Worm (Caenorhabditis elegans) whole organism, mixed stage, embryonic: ENCODE results near the gene sorb-1.
A peak's percentile ranks its signal among the peaks of the same experiment; 100 is the strongest.

Experiments used
- M03D4.4 ChIP-seq: sonication (generic microtip); optimal IDR thresholded peaks from 2 replicates; lab custom pipeline; 2017; ENCODE audit warnings: mild to moderate bottlenecking, missing genetic modification characterization, missing compliant biosample characterization
- bed-3 ChIP-seq: fragments of 200-800 bp; sonication (Bioruptor generic); optimal IDR thresholded peaks from 3 replicates; lab custom pipeline; 2018; ENCODE audit warnings: mild to moderate bottlenecking, missing genetic modification characterization, moderate library complexity, missing compliant biosample characterization
- blmp-1 ChIP-seq: fragments of 150-350 bp; optimal IDR thresholded peaks from 2 replicates; lab custom pipeline; 2014; ENCODE audit warnings: missing biosample characterization, missing genetic modification characterization
- ceh-39 ChIP-seq: fragments of 150-350 bp; optimal IDR thresholded peaks from 2 replicates; lab custom pipeline; 2014; ENCODE audit warnings: missing biosample characterization, missing genetic modification characterization
- ceh-83 ChIP-seq: fragments of 200-800 bp; sonication (Bioruptor generic); optimal IDR thresholded peaks from 2 replicates; lab custom pipeline; 2018; ENCODE audit warnings: mild to moderate bottlenecking, missing genetic modification characterization, missing compliant biosample characterization
- ces-1 ChIP-seq: fragments of 150-350 bp; optimal IDR thresholded peaks from 2 replicates; lab custom pipeline; 2014; ENCODE audit warnings: missing biosample characterization, missing genetic modification reagents, missing genetic modification characterization
- cnd-1 ChIP-seq: fragments of 200-800 bp; sonication (Bioruptor generic); optimal IDR thresholded peaks from 2 replicates; lab custom pipeline; 2018; ENCODE audit warnings: mild to moderate bottlenecking, missing genetic modification characterization, missing compliant biosample characterization
- drap-1 ChIP-seq: fragments of 200-800 bp; sonication (Bioruptor generic); optimal IDR thresholded peaks from 3 replicates; lab custom pipeline; 2018; ENCODE audit warnings: mild to moderate bottlenecking, missing genetic modification characterization, missing compliant biosample characterization
- elt-3 ChIP-seq: fragments of 150-350 bp; optimal IDR thresholded peaks from 2 replicates; lab custom pipeline; 2014; ENCODE audit warnings: missing biosample characterization, missing genetic modification characterization
- flh-1 ChIP-seq: fragments of 200-800 bp; sonication (Bioruptor generic); optimal IDR thresholded peaks from 2 replicates; lab custom pipeline; 2018; ENCODE audit warnings: mild to moderate bottlenecking, missing genetic modification characterization, moderate library complexity, missing compliant biosample characterization
- ham-2 ChIP-seq: fragments of 200-800 bp; sonication (Bioruptor generic); optimal IDR thresholded peaks from 2 replicates; lab custom pipeline; 2018; ENCODE audit warnings: mild to moderate bottlenecking, missing genetic modification characterization, missing compliant biosample characterization
- hlh-1 ChIP-seq: fragments of 150-350 bp; optimal IDR thresholded peaks from 2 replicates; lab custom pipeline; 2014; ENCODE audit warnings: missing biosample characterization, missing genetic modification reagents, missing genetic modification characterization
- lin-32 ChIP-seq: fragments of 200-800 bp; sonication (Bioruptor generic); optimal IDR thresholded peaks from 2 replicates; lab custom pipeline; 2018; ENCODE audit warnings: mild to moderate bottlenecking, missing genetic modification characterization, missing compliant biosample characterization
- lsy-2 ChIP-seq: fragments of 150-350 bp; optimal IDR thresholded peaks from 2 replicates; lab custom pipeline; 2014; ENCODE audit warnings: missing biosample characterization, missing genetic modification characterization
- mab-5 ChIP-seq: fragments of 150-350 bp; optimal IDR thresholded peaks from 2 replicates; lab custom pipeline; 2014; ENCODE audit warnings: missing biosample characterization, missing genetic modification characterization
- mep-1 ChIP-seq: fragments of 150-350 bp; optimal IDR thresholded peaks from 2 replicates; lab custom pipeline; 2017; ENCODE audit warnings: missing biosample characterization, missing genetic modification reagents, missing genetic modification characterization, inconsistent platforms
- mls-2 ChIP-seq: sonication (generic microtip); optimal IDR thresholded peaks from 2 replicates; lab custom pipeline; 2016; ENCODE audit warnings: mild to moderate bottlenecking, missing genetic modification characterization, moderate library complexity, missing compliant biosample characterization
- nhr-12 ChIP-seq: fragments of 150-350 bp; optimal IDR thresholded peaks from 2 replicates; lab custom pipeline; 2014; ENCODE audit warnings: missing biosample characterization, missing genetic modification characterization
- nhr-2 ChIP-seq: fragments of 150-350 bp; optimal IDR thresholded peaks from 2 replicates; lab custom pipeline; 2014; ENCODE audit warnings: missing biosample characterization, missing genetic modification characterization
- nhr-237 ChIP-seq: fragments of 150-350 bp; optimal IDR thresholded peaks from 2 replicates; lab custom pipeline; 2014; ENCODE audit warnings: missing biosample characterization, missing genetic modification characterization
- nhr-28 ChIP-seq: fragments of 150-350 bp; optimal IDR thresholded peaks from 2 replicates; lab custom pipeline; 2014; ENCODE audit warnings: missing biosample characterization, missing genetic modification characterization
- nhr-76 ChIP-seq: sonication (generic microtip); optimal IDR thresholded peaks from 2 replicates; lab custom pipeline; 2017; ENCODE audit warnings: missing biosample characterization, missing genetic modification characterization
- pha-4 ChIP-seq: fragments of 150-350 bp; optimal IDR thresholded peaks from 2 replicates; lab custom pipeline; 2018; ENCODE audit warnings: missing biosample characterization, missing genetic modification reagents, missing genetic modification characterization
- sem-2 ChIP-seq: fragments of 200-800 bp; sonication (Bioruptor generic); optimal IDR thresholded peaks from 2 replicates; lab custom pipeline; 2018; ENCODE audit warnings: mild to moderate bottlenecking, missing genetic modification characterization, missing compliant biosample characterization
- snpc-4 ChIP-seq: fragments of 150-350 bp; optimal IDR thresholded peaks from 2 replicates; lab custom pipeline; 2014; ENCODE audit warnings: missing biosample characterization, missing genetic modification characterization
- sptf-1 ChIP-seq: sonication (generic microtip); optimal IDR thresholded peaks from 2 replicates; lab custom pipeline; 2017; ENCODE audit warnings: mild to moderate bottlenecking, missing genetic modification characterization, moderate library complexity, missing compliant biosample characterization
- unc-120 ChIP-seq: sonication (generic microtip); optimal IDR thresholded peaks from 2 replicates; lab custom pipeline; 2017; ENCODE audit warnings: missing genetic modification characterization, missing compliant biosample characterization; ENCODE audit not compliant: poor library complexity, severe bottlenecking
- unc-39 ChIP-seq: fragments of 150-350 bp; optimal IDR thresholded peaks from 2 replicates; lab custom pipeline; 2014; ENCODE audit warnings: missing biosample characterization, missing genetic modification characterization
- unc-62 ChIP-seq: fragments of 150-350 bp; optimal IDR thresholded peaks from 2 replicates; lab custom pipeline; 2014; ENCODE audit warnings: missing biosample characterization, missing genetic modification reagents, missing genetic modification characterization
- zip-8 ChIP-seq: fragments of 150-350 bp; optimal IDR thresholded peaks from 2 replicates; lab custom pipeline; 2014; ENCODE audit warnings: missing biosample characterization, missing genetic modification characterization
- ztf-11 ChIP-seq: fragments of 150-350 bp; optimal IDR thresholded peaks from 2 replicates; lab custom pipeline; 2014; ENCODE audit warnings: missing biosample characterization, missing genetic modification characterization

sorb-1 gene

DNA sequence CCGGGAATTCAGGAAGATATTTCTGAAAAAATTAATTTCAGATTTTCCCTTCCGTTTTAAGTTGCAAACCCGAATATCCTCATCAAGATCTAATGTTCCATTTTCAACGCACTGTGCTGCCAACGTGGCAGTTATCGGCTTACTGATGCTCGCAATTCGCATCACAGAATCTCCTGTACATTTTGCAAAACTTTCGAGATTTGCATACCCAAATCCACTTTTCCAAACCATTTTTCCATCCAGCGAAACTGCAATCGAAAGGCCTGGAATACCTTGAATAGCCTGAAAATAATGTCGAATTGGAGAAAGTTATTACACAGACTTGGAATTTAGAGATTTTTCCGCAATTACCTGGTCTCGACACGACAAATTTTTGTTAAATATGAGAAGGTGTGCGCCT lies 34.6 kb downstream of the sorb-1 start:
- TF ChIP-seq sptf-1 (tag; lab: Kevin White, UChicago) (no peak), ces-1 (GFP tag; lab: Kevin White, UChicago) (no peak), mab-5 (tag; lab: Kevin White, UChicago) (no peak), nhr-12 (tag; lab: Kevin White, UChicago) (no peak), drap-1 (GFP tag; lab: Kevin White, UChicago) (no peak), lsy-2 (tag; lab: Kevin White, UChicago) (no peak), ham-2 (no peak)

DNA sequence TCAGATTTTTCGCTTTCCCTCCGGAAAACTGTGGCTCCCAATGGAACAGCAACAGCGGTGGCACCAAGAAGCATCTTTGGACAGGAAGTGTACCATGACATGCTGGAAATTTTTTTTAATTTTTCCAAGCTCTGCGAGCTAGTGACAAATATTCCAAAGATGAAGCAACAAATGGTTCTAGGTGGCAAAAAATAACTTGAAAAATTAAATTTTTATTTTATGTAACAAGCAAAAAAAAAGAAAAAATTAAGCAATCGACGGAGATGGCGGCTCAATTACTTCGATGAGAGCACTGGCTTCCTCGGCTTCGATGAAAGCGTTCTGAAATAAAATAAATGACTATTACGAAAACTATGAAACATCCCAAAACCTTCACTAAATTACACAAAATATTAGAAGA lies 35.4 kb downstream of the sorb-1 start, which contains the start of gene lact-9:
TSS of gene lact-9 (minus strand) at position 101 of the 400 bp plus-strand sequence.
- TF ChIP-seq ces-1 (GFP tag; lab: Kevin White, UChicago) (no peak), ztf-11 (tag; lab: Kevin White, UChicago) (no peak), unc-39 (tag; lab: Kevin White, UChicago) (no peak), bed-3 (GFP tag; lab: Kevin White, UChicago) (no peak), nhr-2 (no peak), cnd-1 (tag; lab: Kevin White, UChicago) (no peak), mep-1 (tag; lab: Kevin White, UChicago) (no peak), blmp-1 (tag; lab: Kevin White, UChicago) (no peak), unc-120 (no peak), flh-1 (GFP tag; lab: Kevin White, UChicago) (no peak)

DNA sequence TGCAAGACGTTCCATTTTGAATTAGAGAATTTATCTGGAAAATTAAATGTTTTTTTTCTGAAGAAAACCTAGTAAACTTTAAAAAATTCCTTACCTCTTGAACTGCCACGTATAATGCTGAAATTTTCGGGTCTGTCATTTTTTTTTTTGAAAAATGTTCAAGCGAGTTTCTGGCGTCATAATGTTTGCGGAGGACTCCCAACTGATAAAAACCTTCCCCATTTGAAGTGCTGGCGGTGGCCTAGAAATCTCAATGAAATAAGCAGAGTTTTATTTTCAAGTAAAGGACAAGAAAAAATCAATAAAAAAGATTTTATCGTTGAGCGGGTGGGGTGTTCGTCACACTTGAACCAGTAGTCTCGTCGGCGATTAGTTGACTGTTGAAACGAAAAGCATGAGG lies 36.6 kb downstream of the sorb-1 start, which contains the start of gene icap-1:
TSS of gene icap-1 (minus strand) at position 272 of the 400 bp plus-strand sequence.
- TF ChIP-seq flh-1 (GFP tag; lab: Kevin White, UChicago): no peak
- TF ChIP-seq nhr-2: no peak
- TF ChIP-seq blmp-1 (tag; lab: Kevin White, UChicago): no peak
- no peak for TF ChIP-seq bed-3 (GFP tag; lab: Kevin White, UChicago)
- no peak for TF ChIP-seq zip-8 (tag; lab: Kevin White, UChicago)
- TF ChIP-seq unc-62 (GFP tag; lab: Kevin White, UChicago): no peak
- no peak for TF ChIP-seq ceh-39
- no peak for TF ChIP-seq pha-4
- TF ChIP-seq M03D4.4 (tag; lab: Kevin White, UChicago): no peak
- TF ChIP-seq nhr-76 (tag; lab: Kevin White, UChicago): no peak
- TF ChIP-seq unc-120: no peak
- no peak for TF ChIP-seq cnd-1 (tag; lab: Kevin White, UChicago)
- TF ChIP-seq elt-3: no peak
- TF ChIP-seq lsy-2 (tag; lab: Kevin White, UChicago): no peak
- no peak for TF ChIP-seq mep-1 (tag; lab: Kevin White, UChicago)
- TF ChIP-seq sem-2 (GFP tag; lab: Kevin White, UChicago): no peak
- TF ChIP-seq ztf-11 (tag; lab: Kevin White, UChicago): no peak
- TF ChIP-seq sptf-1 (tag; lab: Kevin White, UChicago): no peak
- no peak for TF ChIP-seq ceh-83
- TF ChIP-seq nhr-12 (tag; lab: Kevin White, UChicago): no peak

- no peak for TF ChIP-seq nhr-76 (tag; lab: Kevin White, UChicago)
- TF ChIP-seq nhr-237: peak; percentile 61
- peak; percentile 57 for TF ChIP-seq M03D4.4 (tag; lab: Kevin White, UChicago)
- peak; percentile 17 for TF ChIP-seq pha-4
- TF ChIP-seq lsy-2 (tag; lab: Kevin White, UChicago): peak; percentile 99
- TF ChIP-seq blmp-1 (tag; lab: Kevin White, UChicago): no peak
- TF ChIP-seq sptf-1 (tag; lab: Kevin White, UChicago): peak; percentile 67
- peak; percentile 19 for TF ChIP-seq mls-2 (tag; lab: Kevin White, UChicago)
- TF ChIP-seq hlh-1 (tag; lab: Kevin White, UChicago): peak; percentile 7
- TF ChIP-seq ceh-83: no peak
- no peak for TF ChIP-seq sem-2 (GFP tag; lab: Kevin White, UChicago)
- TF ChIP-seq nhr-28 (tag; lab: Kevin White, UChicago): no peak
- peak; percentile 77 for TF ChIP-seq ces-1 (GFP tag; lab: Kevin White, UChicago)
- no peak for TF ChIP-seq unc-62 (GFP tag; lab: Kevin White, UChicago)
- TF ChIP-seq unc-120: no peak
- peak; percentile 74 for TF ChIP-seq mep-1 (tag; lab: Kevin White, UChicago)
- no peak for TF ChIP-seq ham-2
Measured at ce11 chrIV:13788652-13789051, 38.5 kb downstream of the sorb-1 start, which contains the start of the genes sas-6 and Y45F10D.7. sas-6 (minus strand) TSS chrIV:13788731. Y45F10D.7 (plus strand) TSS chrIV:13788907.

DNA sequence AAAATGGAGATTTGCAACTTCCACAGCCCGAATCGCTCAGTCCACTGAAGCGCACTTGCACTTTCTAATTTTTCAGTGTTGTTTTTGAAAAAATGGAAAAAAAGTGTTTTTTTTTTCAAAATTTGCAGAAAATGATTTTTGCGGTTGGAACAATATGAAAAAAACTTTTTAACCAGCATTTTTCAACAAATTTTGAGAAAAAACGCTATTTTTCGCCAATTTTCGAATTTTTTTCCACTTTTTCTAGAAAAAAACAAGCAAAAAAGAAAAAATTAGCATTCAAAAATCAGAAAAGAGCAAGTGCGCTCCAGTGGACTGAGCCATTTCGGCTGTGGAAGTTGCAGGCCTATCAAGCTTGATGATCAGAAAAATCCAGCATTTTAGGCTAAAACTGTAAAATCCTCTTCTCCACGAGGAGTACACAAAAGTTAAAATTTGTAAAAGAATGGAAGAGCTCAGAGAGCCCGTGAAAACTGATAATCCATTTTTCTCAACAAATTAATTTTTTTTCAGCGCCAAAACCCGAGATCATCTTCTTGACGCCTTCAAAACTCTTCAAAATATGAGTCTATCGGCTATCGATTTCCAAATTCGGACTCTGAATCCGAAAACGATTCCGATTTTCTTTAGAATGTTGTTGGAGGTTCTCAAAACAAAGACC lies 45.2 kb downstream of the sorb-1 start:
- TF ChIP-seq ceh-39 (no peak), lin-32 (no peak), snpc-4 (tag; lab: Kevin White, UChicago) (no peak), M03D4.4 (tag; lab: Kevin White, UChicago) (no peak), ces-1 (GFP tag; lab: Kevin White, UChicago) (no peak), blmp-1 (tag; lab: Kevin White, UChicago) (no peak)
